Worm (Caenorhabditis elegans): Measurements from ENCODE around the gene Y69A2AR.46.
A peak's percentile ranks its signal among the peaks of the same experiment; 100 is the strongest.

The Y69A2AR.46 gene

ce11 chrIV:2548766-2549165, 12.7 kb upstream of the Y69A2AR.46 start:
- no peak for TF ChIP-seq sem-4 (tag; optimal IDR thresholded peaks at IDR 0.05)
- no peak for TF ChIP-seq ztf-1 (GFP tag; conservative IDR thresholded peaks at IDR 0.05)
- TF ChIP-seq lin-11 (tag; optimal IDR thresholded peaks at IDR 0.05) = no peak
- no peak for TF ChIP-seq lin-39 (tag; optimal IDR thresholded peaks at IDR 0.05)
- no peak for TF ChIP-seq nhr-129 (tag; optimal IDR thresholded peaks at IDR 0.05)
- no peak for TF ChIP-seq egl-27 (tag; optimal IDR thresholded peaks at IDR 0.05)
- TF ChIP-seq nhr-21 (tag; optimal IDR thresholded peaks at IDR 0.05) = no peak
- TF ChIP-seq ZK546.5 (tag; optimal IDR thresholded peaks at IDR 0.05) = no peak
- TF ChIP-seq peb-1 (tag; optimal IDR thresholded peaks at IDR 0.05) = no peak
- no peak for TF ChIP-seq ztf-4 (tag; optimal IDR thresholded peaks at IDR 0.05)
- no peak for TF ChIP-seq lin-13 (GFP tag; optimal IDR thresholded peaks at IDR 0.05)
- no peak for TF ChIP-seq C34F6.9 (tag; optimal IDR thresholded peaks at IDR 0.05)
- TF ChIP-seq nhr-77 (tag; optimal IDR thresholded peaks at IDR 0.05) = no peak
- no peak for TF ChIP-seq nhr-11 (tag; optimal IDR thresholded peaks at IDR 0.05)

ce11 chrIV:2549542-2549941, 11.9 kb upstream of the Y69A2AR.46 start:
- TF ChIP-seq elt-1 (tag; optimal IDR thresholded peaks at IDR 0.05) = no peak
- TF ChIP-seq sma-3 (GFP tag; optimal IDR thresholded peaks at IDR 0.05) = no peak
- no peak for TF ChIP-seq sem-4 (tag; optimal IDR thresholded peaks at IDR 0.05)
- no peak for TF ChIP-seq unc-62 (GFP tag; optimal IDR thresholded peaks at IDR 0.05)
- no peak for TF ChIP-seq lin-11 (tag; optimal IDR thresholded peaks at IDR 0.05)
- no peak for TF ChIP-seq snpc-4 (tag; optimal IDR thresholded peaks at IDR 0.05)
- no peak for TF ChIP-seq ceh-16 (tag; optimal IDR thresholded peaks at IDR 0.05)
- no peak for TF ChIP-seq egl-27 (tag; optimal IDR thresholded peaks at IDR 0.05)
- TF ChIP-seq ztf-4 (tag; optimal IDR thresholded peaks at IDR 0.05) = no peak
- TF ChIP-seq crh-2 (tag; optimal IDR thresholded peaks at IDR 0.05) = no peak
- TF ChIP-seq mdl-1 (tag; optimal IDR thresholded peaks at IDR 0.05) = no peak
- no peak for TF ChIP-seq peb-1 (tag; optimal IDR thresholded peaks at IDR 0.05)
- no peak for TF ChIP-seq lin-39 (tag; optimal IDR thresholded peaks at IDR 0.05)
- no peak for TF ChIP-seq nhr-11 (tag; optimal IDR thresholded peaks at IDR 0.05)
- TF ChIP-seq skn-1 (tag; optimal IDR thresholded peaks at IDR 0.05) = no peak

- TF ChIP-seq alr-1 (tag; optimal IDR thresholded peaks at IDR 0.05) (no peak), lsy-2 (tag; optimal IDR thresholded peaks at IDR 0.05) (no peak), Y55F3AM.14 (GFP tag; optimal IDR thresholded peaks at IDR 0.05) (no peak), ztf-11 (tag; optimal IDR thresholded peaks at IDR 0.05) (no peak), nhr-6 (tag; optimal IDR thresholded peaks at IDR 0.05) (no peak), C34F6.9 (tag; optimal IDR thresholded peaks at IDR 0.05) (no peak), nhr-237 (tag; optimal IDR thresholded peaks at IDR 0.05) (no peak), ama-1 (optimal IDR thresholded peaks at IDR 0.05) (no peak), lin-13 (GFP tag; optimal IDR thresholded peaks at IDR 0.05) (no peak), unc-39 (tag; optimal IDR thresholded peaks at IDR 0.05) (no peak), nhr-11 (tag; optimal IDR thresholded peaks at IDR 0.05) (no peak), lin-11 (tag; optimal IDR thresholded peaks at IDR 0.05) (no peak), nhr-25 (tag; optimal IDR thresholded peaks at IDR 0.05) (no peak)
Observed at ce11 chrIV:2551418-2551817, 10.0 kb upstream of the Y69A2AR.46 start, which contains the start of gene Y69A2AR.23. TSS of gene Y69A2AR.23 (minus strand) at chrIV:2551684.

ce11 chrIV:2551838-2552237, 9.6 kb upstream of the Y69A2AR.46 start:
- TF ChIP-seq ceh-16 (tag; optimal IDR thresholded peaks at IDR 0.05) (no peak), ztf-11 (tag; optimal IDR thresholded peaks at IDR 0.05) (no peak), sem-4 (tag; optimal IDR thresholded peaks at IDR 0.05) (no peak), nhr-11 (tag; optimal IDR thresholded peaks at IDR 0.05) (no peak), snpc-4 (tag; optimal IDR thresholded peaks at IDR 0.05) (no peak), ztf-4 (tag; optimal IDR thresholded peaks at IDR 0.05) (no peak), dmd-4 (tag; optimal IDR thresholded peaks at IDR 0.05) (no peak), fos-1 (tag; optimal IDR thresholded peaks at IDR 0.05) (no peak), nhr-6 (tag; optimal IDR thresholded peaks at IDR 0.05) (no peak)

ce11 chrIV:2552276-2552675, 9.2 kb upstream of the Y69A2AR.46 start:
- TF ChIP-seq mdl-1 (tag; optimal IDR thresholded peaks at IDR 0.05) (no peak), nhr-25 (tag; optimal IDR thresholded peaks at IDR 0.05) (no peak), ceh-82 (tag; optimal IDR thresholded peaks at IDR 0.05) (no peak)

ce11 chrIV:2552855-2553254, 8.6 kb upstream of the Y69A2AR.46 start:
- peak; percentile 14 for TF ChIP-seq Y55F3AM.14 (GFP tag; optimal IDR thresholded peaks at IDR 0.05)
- no peak for TF ChIP-seq mbf-1 (tag; optimal IDR thresholded peaks at IDR 0.05)
- TF ChIP-seq unc-39 (tag; optimal IDR thresholded peaks at IDR 0.05) = no peak
- TF ChIP-seq F13H6.1 (tag; optimal IDR thresholded peaks at IDR 0.05) = no peak
- no peak for TF ChIP-seq nhr-6 (tag; optimal IDR thresholded peaks at IDR 0.05)

Measured in whole organism, L2 larva.